Worm (Caenorhabditis elegans) whole organism, L1 larva: ENCODE data around the gene F49C12.1.

Experiments used
- aly-2 ChIP-seq: fragments of 150-350 bp; optimal IDR thresholded peaks from 2 replicates; lab custom pipeline; 2014; ENCODE audit warnings: missing biosample characterization, missing genetic modification characterization
- fkh-10 ChIP-seq: sonication (generic microtip); optimal IDR thresholded peaks from 2 replicates; lab custom pipeline; 2017; ENCODE audit warnings: missing biosample characterization, missing genetic modification reagents, missing genetic modification characterization
- fkh-4 ChIP-seq: sonication (generic microtip); optimal IDR thresholded peaks from 2 replicates; lab custom pipeline; 2016; ENCODE audit warnings: missing compliant biosample characterization, missing genetic modification characterization, borderline replicate concordance
- jun-1 ChIP-seq: fragments of 150-350 bp; optimal IDR thresholded peaks from 2 replicates; lab custom pipeline; 2014; ENCODE audit warnings: missing biosample characterization, missing genetic modification reagents, missing genetic modification characterization
- lin-13 ChIP-seq: fragments of 150-350 bp; optimal IDR thresholded peaks from 2 replicates; lab custom pipeline; 2014; ENCODE audit warnings: missing biosample characterization, missing genetic modification reagents, missing genetic modification characterization
- mdl-1 ChIP-seq, 2 experiments: fragments of 150-350 bp; optimal IDR thresholded peaks; 2 replicates each; lab custom pipeline; 2014 to 2017; ENCODE audit warnings: missing biosample characterization in 2 of 2, missing genetic modification characterization in 2 of 2, inconsistent platforms in 1 of 2
- nhr-12 ChIP-seq: sonication (generic microtip); optimal IDR thresholded peaks from 2 replicates; lab custom pipeline; 2017; ENCODE audit warnings: missing biosample characterization, missing genetic modification characterization
- nhr-28 ChIP-seq: fragments of 150-350 bp; optimal IDR thresholded peaks from 2 replicates; lab custom pipeline; 2014; ENCODE audit warnings: missing biosample characterization, missing genetic modification characterization
- rnt-1 ChIP-seq: sonication (generic microtip); optimal IDR thresholded peaks from 2 replicates; lab custom pipeline; 2016; ENCODE audit warnings: mild to moderate bottlenecking, missing genetic modification characterization, moderate library complexity, missing compliant biosample characterization
- unc-62 ChIP-seq: fragments of 150-350 bp; optimal IDR thresholded peaks from 2 replicates; lab custom pipeline; 2014; ENCODE audit warnings: missing biosample characterization, missing genetic modification reagents, missing genetic modification characterization
- ztf-11 ChIP-seq, 2 experiments: sonication (generic microtip); optimal IDR thresholded peaks; 2 replicates each; lab custom pipeline; 2016 to 2017; ENCODE audit warnings: missing genetic modification characterization in 2 of 2, missing biosample characterization in 1 of 2, missing compliant biosample characterization in 1 of 2

DNA sequence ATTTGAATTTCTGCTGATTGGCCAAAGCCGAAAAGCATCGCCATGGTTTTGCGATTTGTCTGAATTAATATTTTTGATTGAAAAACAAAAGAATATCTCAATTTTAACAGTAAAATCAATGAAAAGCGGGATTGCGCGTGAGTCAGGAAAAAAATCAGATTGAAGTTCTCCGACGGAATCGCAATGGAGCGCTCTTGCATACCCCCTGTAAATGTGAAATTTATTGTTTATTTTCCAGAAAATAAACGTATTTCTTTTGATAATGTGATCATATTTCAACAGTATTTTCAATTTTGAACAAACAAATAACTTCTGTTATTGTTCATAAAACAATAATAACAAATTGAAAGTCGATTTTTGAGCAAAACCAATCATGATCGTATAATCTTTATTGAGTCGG is 45.4 kb upstream of the F49C12.1 start, which contains the start of gene vps-26:
- TF ChIP-seq ztf-11 (tag; optimal IDR thresholded peaks at IDR 0.05; lab: Kevin White, UChicago) (no peak), rnt-1 (peak; percentile 7), mdl-1 (tag; optimal IDR thresholded peaks at IDR 0.05; lab: Kevin White, UChicago) (peak in 1 of 2 experiments; percentile 7), lin-13 (GFP tag; lab: Kevin White, UChicago) (no peak), unc-62 (no peak), nhr-28 (no peak), nhr-12 (tag; lab: Kevin White, UChicago) (no peak), jun-1 (tag; lab: Kevin White, UChicago) (no peak), fkh-4 (no peak), aly-2 (no peak), fkh-10 (GFP tag; lab: Kevin White, UChicago) (no peak)
